Fruit fly (Drosophila melanogaster): ENCODE results near the gene CG10466.
A peak's percentile ranks its signal among the peaks of the same experiment; 100 is the strongest.

Gene CG10466

DNA sequence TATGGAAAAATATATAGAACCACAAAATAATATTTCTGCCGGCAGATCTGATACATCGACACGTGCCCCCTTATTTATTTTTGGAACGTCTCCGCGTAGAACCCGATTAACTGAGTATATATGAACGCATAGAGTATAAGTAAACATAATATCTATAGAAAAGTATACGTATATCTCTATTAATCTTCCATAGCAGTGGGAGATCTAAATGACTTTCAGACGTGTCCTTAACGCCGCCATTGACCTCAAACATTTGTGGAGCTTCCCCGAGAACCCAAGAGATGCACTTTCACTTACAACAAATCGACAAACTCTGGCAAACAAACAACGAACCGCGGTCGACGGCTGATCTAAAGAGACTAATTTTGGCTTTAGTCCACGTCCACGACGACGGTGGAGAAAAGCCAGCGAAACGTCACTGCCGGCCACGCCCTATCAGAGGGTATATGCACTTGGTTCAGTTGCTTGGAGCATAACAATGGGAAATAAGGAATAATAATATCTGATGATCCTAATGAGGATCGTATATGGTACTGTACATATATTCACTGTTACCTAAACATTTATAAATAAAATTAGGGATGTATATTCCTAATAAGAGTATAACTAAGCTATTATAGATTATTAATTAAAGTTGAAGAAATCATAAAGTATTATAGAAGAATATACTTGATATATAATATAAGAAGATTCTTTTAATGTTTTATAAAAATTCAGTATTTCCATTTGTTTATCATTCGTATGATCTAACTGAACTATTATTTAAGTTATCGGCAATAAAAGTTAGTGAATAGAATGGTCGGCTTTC lies 27.9 kb upstream of the CG10466 start, which contains the start of gene fbp (continued):
- TF ChIP-seq twi (tag; optimal IDR thresholded peaks at IDR 0.05) (no peak), Taf1 (GFP tag; IDR thresholded peaks at IDR 0.05) (no peak), Hmr (GFP tag; optimal IDR thresholded peaks at IDR 0.05) (peak; percentile 76), MTF-1 (GFP tag; optimal IDR thresholded peaks at IDR 0.05; ENCODE audit: borderline replicate concordance) (no peak), dati (GFP tag; IDR thresholded peaks at IDR 0.05) (no peak), CG13775 (GFP tag; optimal IDR thresholded peaks at IDR 0.05) (peak; percentile 76), CG30431 (GFP tag; optimal IDR thresholded peaks at IDR 0.05) (no peak), CG9817 (tag; optimal IDR thresholded peaks at IDR 0.05) (peak; percentile 31), dmrt99B (tag; optimal IDR thresholded peaks at IDR 0.05) (peak; percentile 76), CG16813 (GFP tag; IDR thresholded peaks at IDR 0.05; ENCODE audit: partially characterized antibody) (no peak), Mad (GFP tag; optimal IDR thresholded peaks at IDR 0.05) (no peak), CG11695 (GFP tag; IDR thresholded peaks at IDR 0.05) (peak; percentile 8; the same call in 1 of the 3 replicates), ci (GFP tag; IDR thresholded peaks at IDR 0.05) (peak; percentile 60; the same call in 2 of the 3 replicates), her (GFP tag; optimal IDR thresholded peaks at IDR 0.05) (no peak), CG17802 (tag; optimal IDR thresholded peaks at IDR 0.05) (no peak), CG11456 (GFP tag; IDR thresholded peaks at IDR 0.05) (0 out of 3 replicates have a peak, but pooled peaks have one; percentile 39), Blimp-1 (GFP tag; optimal IDR thresholded peaks at IDR 0.05) (peak; percentile 94), CG12104 (GFP tag; optimal IDR thresholded peaks at IDR 0.05) (peak; percentile 68), salm (tag; optimal IDR thresholded peaks at IDR 0.05) (no peak), CG11398 (GFP tag; optimal IDR thresholded peaks at IDR 0.05) (no peak), ems (GFP tag; optimal IDR thresholded peaks at IDR 0.05) (peak; percentile 36), hb (GFP tag; IDR thresholded peaks at IDR 0.05; ENCODE audit: partially characterized antibody) (no peak), bcd (GFP tag; optimal IDR thresholded peaks at IDR 0.05) (peak; percentile 76), CG10274 (GFP tag; optimal IDR thresholded peaks at IDR 0.05) (peak; percentile 23), CG15696 (tag; optimal IDR thresholded peaks at IDR 0.05) (peak; percentile 20), Atf3 (GFP tag; optimal IDR thresholded peaks at IDR 0.05) (no peak), CG8765 (GFP tag; IDR thresholded peaks at IDR 0.05) (no peak), CG15011 (GFP tag; optimal IDR thresholded peaks at IDR 0.05) (peak; percentile 24), ftz-f1 (GFP tag; optimal IDR thresholded peaks at IDR 0.05) (no peak), CG8089 (GFP tag; optimal IDR thresholded peaks at IDR 0.05) (no peak), Bteb2 (GFP tag; optimal IDR thresholded peaks at IDR 0.05) (no peak), CG12071 (GFP tag; optimal IDR thresholded peaks at IDR 0.05) (no peak), Xbp1 (GFP tag; optimal IDR thresholded peaks at IDR 0.05) (peak; percentile 70), CG10654 (GFP tag; optimal IDR thresholded peaks at IDR 0.05) (peak; percentile 59), pan (optimal IDR thresholded peaks at IDR 0.05) (no peak), pan (GFP tag; optimal IDR thresholded peaks at IDR 0.05 in 1 of 2, IDR thresholded peaks at IDR 0.05 in 1 of 2) (no peak), pita (GFP tag; optimal IDR thresholded peaks at IDR 0.05) (no peak), dm (GFP tag; optimal IDR thresholded peaks at IDR 0.05) (no peak), hkb (optimal IDR thresholded peaks at IDR 0.05) (no peak), hkb (GFP tag; IDR thresholded peaks at IDR 0.05) (no peak), Bgb (GFP tag; IDR thresholded peaks at IDR 0.05; ENCODE audit: partially characterized antibody) (no peak), CG17829 (tag; optimal IDR thresholded peaks at IDR 0.05) (peak; percentile 58), CG18599 (GFP tag; optimal IDR thresholded peaks at IDR 0.05) (peak; percentile 64), usp (GFP tag; optimal IDR thresholded peaks at IDR 0.05) (no peak), CG6689 (GFP tag; IDR thresholded peaks at IDR 0.05) (peak; percentile 53; the same call in 1 of the 2 replicates), CG12942 (GFP tag; optimal IDR thresholded peaks at IDR 0.05) (peak; percentile 12), ab (GFP tag; optimal IDR thresholded peaks at IDR 0.05) (no peak), CG13296 (GFP tag; optimal IDR thresholded peaks at IDR 0.05) (peak; percentile 4), CG1792 (GFP tag; optimal IDR thresholded peaks at IDR 0.05) (no peak), grn (GFP tag; optimal IDR thresholded peaks at IDR 0.05) (no peak)
